Worm (Caenorhabditis elegans) whole organism, L1 larva: Measurements from ENCODE around the gene cya-1.

ENCODE experiments used
- C16A3.4 ChIP-seq: fragments of 150-350 bp; optimal IDR thresholded peaks from 2 replicates; lab custom pipeline; 2014; ENCODE audit warnings: missing biosample characterization, missing genetic modification characterization
- F16B12.6 ChIP-seq: fragments of 150-350 bp; optimal IDR thresholded peaks from 2 replicates; lab custom pipeline; 2014; ENCODE audit warnings: missing biosample characterization, missing genetic modification characterization
- Y116A8C.19 ChIP-seq: sonication (generic microtip); optimal IDR thresholded peaks from 2 replicates; lab custom pipeline; 2016; ENCODE audit warnings: missing compliant biosample characterization, missing genetic modification characterization, borderline replicate concordance
- aha-1 ChIP-seq: fragments of 150-350 bp; optimal IDR thresholded peaks from 2 replicates; lab custom pipeline; 2014; ENCODE audit warnings: missing biosample characterization, missing genetic modification characterization
- alr-1 ChIP-seq: fragments of 200-800 bp; sonication (Bioruptor generic); optimal IDR thresholded peaks from 2 replicates; lab custom pipeline; 2018; ENCODE audit warnings: borderline replicate concordance, mild to moderate bottlenecking, missing genetic modification characterization, missing compliant biosample characterization
- aly-2 ChIP-seq: fragments of 150-350 bp; optimal IDR thresholded peaks from 2 replicates; lab custom pipeline; 2014; ENCODE audit warnings: missing biosample characterization, missing genetic modification characterization
- blmp-1 ChIP-seq: fragments of 150-350 bp; optimal IDR thresholded peaks from 2 replicates; lab custom pipeline; 2014; ENCODE audit warnings: missing biosample characterization, missing genetic modification characterization
- ceh-88 ChIP-seq: fragments of 200-800 bp; sonication (Bioruptor generic); IDR thresholded peaks from 2 replicates; pipeline ENCODE4 v1.3.6; 2022; ENCODE audit warnings: missing genetic modification characterization, missing compliant biosample characterization
- ces-1 ChIP-seq: fragments of 150-350 bp; optimal IDR thresholded peaks from 2 replicates; lab custom pipeline; 2014; ENCODE audit warnings: missing biosample characterization, missing genetic modification reagents, missing genetic modification characterization
- dpl-1 ChIP-seq, 3 experiments: fragments of 150-350 bp in 2 of 3; sonication (generic microtip) in 1 of 3; optimal IDR thresholded peaks; 2 replicates each; lab custom pipeline; 2014 to 2017; ENCODE audit warnings: missing biosample characterization in 3 of 3, missing genetic modification characterization in 3 of 3, missing genetic modification reagents in 3 of 3
- efl-3 ChIP-seq: fragments of 200-800 bp; sonication (Bioruptor generic); optimal IDR thresholded peaks from 2 replicates; lab custom pipeline; 2018; ENCODE audit warnings: mild to moderate bottlenecking, missing genetic modification characterization, missing compliant biosample characterization
- elt-3 ChIP-seq, 6 experiments: fragments of 150-350 bp in 1 of 6; sonication (generic microtip); optimal IDR thresholded peaks; 2 replicates each; lab custom pipeline; 2017 to 2018; ENCODE audit warnings: missing biosample characterization in 6 of 6, missing genetic modification characterization in 6 of 6, inconsistent platforms in 1 of 6
- fkh-4 ChIP-seq: sonication (generic microtip); optimal IDR thresholded peaks from 2 replicates; lab custom pipeline; 2016; ENCODE audit warnings: missing compliant biosample characterization, missing genetic modification characterization, borderline replicate concordance
- grh-1 ChIP-seq: fragments of 200-800 bp; sonication (Bioruptor generic); IDR thresholded peaks from 2 replicates; pipeline ENCODE4 v1.3.6; 2022; ENCODE audit warnings: missing genetic modification reagents, missing genetic modification characterization, missing compliant biosample characterization
- irx-1 ChIP-seq: sonication (generic microtip); optimal IDR thresholded peaks from 2 replicates; lab custom pipeline; 2016; ENCODE audit warnings: missing genetic modification characterization, missing compliant biosample characterization
- lin-13 ChIP-seq: fragments of 150-350 bp; optimal IDR thresholded peaks from 2 replicates; lab custom pipeline; 2014; ENCODE audit warnings: missing biosample characterization, missing genetic modification reagents, missing genetic modification characterization
- lin-14 ChIP-seq: fragments of 200-800 bp; sonication (Bioruptor generic); optimal IDR thresholded peaks from 2 replicates; lab custom pipeline; 2018; ENCODE audit warnings: mild to moderate bottlenecking, missing genetic modification characterization, moderate library complexity, missing compliant biosample characterization
- lin-35 ChIP-seq, 2 experiments: fragments of 150-350 bp; optimal IDR thresholded peaks; 2 replicates each; lab custom pipeline; 2014; ENCODE audit warnings: missing biosample characterization in 2 of 2, missing genetic modification characterization in 2 of 2, missing genetic modification reagents in 2 of 2
- mdl-1 ChIP-seq, 2 experiments: fragments of 150-350 bp; optimal IDR thresholded peaks; 2 replicates each; lab custom pipeline; 2014 to 2017; ENCODE audit warnings: missing biosample characterization in 2 of 2, missing genetic modification characterization in 2 of 2, inconsistent platforms in 1 of 2
- mep-1 ChIP-seq: fragments of 150-350 bp; optimal IDR thresholded peaks from 2 replicates; lab custom pipeline; 2014; ENCODE audit warnings: missing biosample characterization, missing genetic modification characterization
- nhr-12 ChIP-seq: sonication (generic microtip); optimal IDR thresholded peaks from 2 replicates; lab custom pipeline; 2017; ENCODE audit warnings: missing biosample characterization, missing genetic modification characterization
- nhr-19 ChIP-seq: fragments of 200-800 bp; sonication (Bioruptor generic); conservative IDR thresholded peaks from 2 replicates; pipeline ENCODE4 v1.3.6; 2022; ENCODE audit warnings: missing genetic modification characterization, missing compliant biosample characterization
- nhr-20 ChIP-seq: sonication (generic microtip); optimal IDR thresholded peaks from 2 replicates; lab custom pipeline; 2016; ENCODE audit warnings: mild to moderate bottlenecking, missing genetic modification characterization, missing compliant biosample characterization
- nhr-47 ChIP-seq: sonication (generic microtip); optimal IDR thresholded peaks from 2 replicates; lab custom pipeline; 2016; ENCODE audit warnings: mild to moderate bottlenecking, missing genetic modification characterization, moderate library complexity, missing compliant biosample characterization
- nhr-71 ChIP-seq: sonication (generic microtip); optimal IDR thresholded peaks from 2 replicates; lab custom pipeline; 2016; ENCODE audit warnings: mild to moderate bottlenecking, missing genetic modification characterization, moderate library complexity, missing compliant biosample characterization
- nhr-76 ChIP-seq: sonication (generic microtip); optimal IDR thresholded peaks from 2 replicates; lab custom pipeline; 2017; ENCODE audit warnings: missing biosample characterization, missing genetic modification characterization
- nhr-85 ChIP-seq: sonication (generic microtip); peaks from one replicate; lab custom pipeline; 2016; ENCODE audit warnings: missing genetic modification characterization, inconsistent platforms, missing compliant biosample characterization
- nhr-90 ChIP-seq: sonication (generic microtip); optimal IDR thresholded peaks from 2 replicates; lab custom pipeline; 2016; ENCODE audit warnings: mild to moderate bottlenecking, missing genetic modification characterization, missing compliant biosample characterization; ENCODE audit not compliant: poor library complexity
- pag-3 ChIP-seq: sonication (generic microtip); optimal IDR thresholded peaks from 2 replicates; lab custom pipeline; 2017; ENCODE audit warnings: missing genetic modification characterization, mild to moderate bottlenecking, missing compliant biosample characterization, antibody characterized with exemption, borderline replicate concordance; ENCODE audit not compliant: insufficient read depth
- pax-3 ChIP-seq: fragments of 200-800 bp; sonication (Bioruptor generic); optimal IDR thresholded peaks from 2 replicates; lab custom pipeline; 2018; ENCODE audit warnings: mild to moderate bottlenecking, missing genetic modification characterization, moderate library complexity, missing compliant biosample characterization
- pqm-1 ChIP-seq: sonication (generic microtip); optimal IDR thresholded peaks from 3 replicates; lab custom pipeline; 2017; ENCODE audit warnings: missing biosample characterization, missing genetic modification characterization
- rnt-1 ChIP-seq: sonication (generic microtip); optimal IDR thresholded peaks from 2 replicates; lab custom pipeline; 2016; ENCODE audit warnings: mild to moderate bottlenecking, missing genetic modification characterization, moderate library complexity, missing compliant biosample characterization
- sup-37 ChIP-seq: fragments of 200-800 bp; sonication (Bioruptor generic); optimal IDR thresholded peaks from 2 replicates; lab custom pipeline; 2018; ENCODE audit warnings: mild to moderate bottlenecking, missing genetic modification characterization, missing compliant biosample characterization
- tbx-2 ChIP-seq: sonication (generic microtip); optimal IDR thresholded peaks from 2 replicates; lab custom pipeline; 2016; ENCODE audit warnings: missing genetic modification characterization, missing compliant biosample characterization
- unc-130 ChIP-seq: fragments of 150-350 bp; optimal IDR thresholded peaks from 2 replicates; lab custom pipeline; 2017; ENCODE audit warnings: missing biosample characterization, missing genetic modification characterization, inconsistent platforms
- unc-62 ChIP-seq: fragments of 150-350 bp; optimal IDR thresholded peaks from 2 replicates; lab custom pipeline; 2014; ENCODE audit warnings: missing biosample characterization, missing genetic modification reagents, missing genetic modification characterization
- vab-15 ChIP-seq: sonication (generic microtip); optimal IDR thresholded peaks from 2 replicates; lab custom pipeline; 2017; ENCODE audit warnings: missing genotype, mild to moderate bottlenecking, missing genetic modification characterization, missing compliant biosample characterization
- zag-1 ChIP-seq: fragments of 150-350 bp; optimal IDR thresholded peaks from 2 replicates; lab custom pipeline; 2014; ENCODE audit warnings: missing biosample characterization, missing genetic modification characterization

The cya-1 gene

ce11 chrIII:9118921-9119606 lies 10.0 kb upstream of the cya-1 start, which contains the start of gene ced-11:
Gene ced-11, plus strand, starts transcription at chrIII:9119556.
- TF ChIP-seq mep-1 (no peak), grh-1 (GFP tag; lab: Robert Waterston, UW) (peak; percentile 66), nhr-19 (no peak), zag-1 (no peak), blmp-1 (peak; percentile 23), dpl-1 (GFP tag; optimal IDR thresholded peaks at IDR 0.05; lab: Kevin White, UChicago) (no peak), lin-35 (GFP tag; optimal IDR thresholded peaks at IDR 0.05; lab: Kevin White, UChicago) (peak in 1 of 2 experiments; percentile 20), fkh-4 (no peak), C16A3.4 (tag; lab: Kevin White, UChicago) (no peak), nhr-20 (tag; lab: Kevin White, UChicago) (no peak), pax-3 (no peak), nhr-76 (tag; lab: Kevin White, UChicago) (no peak), tbx-2 (tag; lab: Kevin White, UChicago) (peak; percentile 49), vab-15 (tag; lab: Kevin White, UChicago) (no peak), aha-1 (tag; lab: Kevin White, UChicago) (no peak), lin-14 (GFP tag; lab: Kevin White, UChicago) (peak; percentile 71), Y116A8C.19 (no peak), ces-1 (GFP tag; lab: Kevin White, UChicago) (no peak), F16B12.6 (tag; lab: Kevin White, UChicago) (no peak), sup-37 (no peak), pag-3 (peak; percentile 90), nhr-85 (tag; lab: Kevin White, UChicago) (peak; percentile 49), nhr-12 (tag; lab: Kevin White, UChicago) (no peak), nhr-90 (tag; lab: Kevin White, UChicago) (peak; percentile 5), ceh-88 (GFP tag; lab: Robert Waterston, UW) (no peak), unc-130 (peak; percentile 37), mdl-1 (tag; optimal IDR thresholded peaks at IDR 0.05; lab: Kevin White, UChicago) (no peak), alr-1 (tag; lab: Kevin White, UChicago) (no peak), unc-62 (GFP tag; lab: Kevin White, UChicago) (no peak), elt-3 (tag; optimal IDR thresholded peaks at IDR 0.05; lab: Kevin White, UChicago) (peak in 5 of 6 experiments; percentile 25 to 81 (median 66))

- TF ChIP-seq grh-1 (GFP tag; lab: Robert Waterston, UW) (no peak), rnt-1 (tag; lab: Kevin White, UChicago) (peak; percentile 36)
Measured at ce11 chrIII:9118314-9118850, 9.3 kb upstream of the cya-1 start, which contains the start of gene grl-11. Gene grl-11, minus strand, starts transcription at chrIII:9118364.

ce11 chrIII:9115745-9116144 lies 6.7 kb upstream of the cya-1 start:
- TF ChIP-seq irx-1 (tag; lab: Kevin White, UChicago) = no peak
- TF ChIP-seq Y116A8C.19 = no peak
- TF ChIP-seq nhr-90 (tag; lab: Kevin White, UChicago) = no peak
- TF ChIP-seq ceh-88 (GFP tag; lab: Robert Waterston, UW) = no peak
- no peak for TF ChIP-seq lin-13 (GFP tag; lab: Kevin White, UChicago)
- TF ChIP-seq aha-1 (tag; lab: Kevin White, UChicago) = no peak
- no peak for TF ChIP-seq vab-15 (tag; lab: Kevin White, UChicago)
- TF ChIP-seq efl-3 (GFP tag; lab: Kevin White, UChicago) = no peak
- no peak for TF ChIP-seq elt-3 (tag; optimal IDR thresholded peaks at IDR 0.05; lab: Kevin White, UChicago)
- no peak for TF ChIP-seq pqm-1 (tag; lab: Kevin White, UChicago)
- TF ChIP-seq aly-2 (tag; lab: Kevin White, UChicago) = no peak
- no peak for TF ChIP-seq nhr-47 (tag; lab: Kevin White, UChicago)
- TF ChIP-seq nhr-71 (tag; lab: Kevin White, UChicago) = no peak
